Worm (Caenorhabditis elegans): Measurements from ENCODE around the gene str-69.

The str-69 gene

DNA sequence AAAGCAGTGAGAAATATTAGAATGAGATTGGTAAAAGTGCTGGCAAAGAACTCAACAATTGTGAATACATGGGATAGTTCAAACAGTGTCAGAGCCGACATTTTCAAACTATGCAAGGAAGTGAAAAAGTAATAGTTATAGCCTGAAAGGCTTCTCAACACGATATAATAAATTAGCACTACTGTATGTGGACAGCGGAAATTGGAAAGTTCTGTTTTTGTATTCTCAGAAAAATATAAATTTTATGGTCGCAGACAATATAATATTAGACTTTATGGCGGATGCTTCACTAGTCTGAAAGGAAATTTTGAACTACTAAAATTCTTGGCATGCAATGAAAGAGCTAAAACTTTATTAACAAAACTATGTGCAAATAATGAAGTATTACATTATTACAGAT, at the start of gene str-69:
Gene str-69, minus strand, starts transcription at position 101 of the 400 bp plus-strand sequence.
- TF ChIP-seq aptf-2 (GFP tag; conservative IDR thresholded peaks at IDR 0.05): no peak

- no peak for TF ChIP-seq tbp1 (GFP tag; optimal IDR thresholded peaks at IDR 0.05)
- no peak for TF ChIP-seq hlh-26 (GFP tag; conservative IDR thresholded peaks at IDR 0.05)
- TF ChIP-seq K11D2.4 (GFP tag; IDR thresholded peaks at IDR 0.05): no peak
- no peak for TF ChIP-seq madf-3 (GFP tag; IDR thresholded peaks at IDR 0.05)
- TF ChIP-seq zfh-2 (GFP tag; conservative IDR thresholded peaks at IDR 0.05): no peak
- TF ChIP-seq B0261.1 (tag; optimal IDR thresholded peaks at IDR 0.05): no peak
- TF ChIP-seq nhr-179 (tag; optimal IDR thresholded peaks at IDR 0.05): no peak
- TF ChIP-seq aptf-3 (GFP tag; IDR thresholded peaks at IDR 0.05): no peak
- no peak for TF ChIP-seq lin-35 (GFP tag; optimal IDR thresholded peaks at IDR 0.05)
- TF ChIP-seq F23B12.7 (tag; optimal IDR thresholded peaks at IDR 0.05; ENCODE audit: insufficient read depth): no peak
- no peak for TF ChIP-seq lag-1 (GFP tag; IDR thresholded peaks at IDR 0.05)
Measured at ce11 chrV:3155072-3155471, 49.4 kb upstream of the str-69 start, which contains the start of gene srab-7. srab-7 (minus strand) TSS chrV:3155172.

- no peak for TF ChIP-seq xnd-1 (tag; optimal IDR thresholded peaks at IDR 0.05)
Measured at ce11 chrV:3151862-3152261, 46.2 kb upstream of the str-69 start, which contains the start of gene srab-6. srab-6 (minus strand) TSS chrV:3151962.

DNA sequence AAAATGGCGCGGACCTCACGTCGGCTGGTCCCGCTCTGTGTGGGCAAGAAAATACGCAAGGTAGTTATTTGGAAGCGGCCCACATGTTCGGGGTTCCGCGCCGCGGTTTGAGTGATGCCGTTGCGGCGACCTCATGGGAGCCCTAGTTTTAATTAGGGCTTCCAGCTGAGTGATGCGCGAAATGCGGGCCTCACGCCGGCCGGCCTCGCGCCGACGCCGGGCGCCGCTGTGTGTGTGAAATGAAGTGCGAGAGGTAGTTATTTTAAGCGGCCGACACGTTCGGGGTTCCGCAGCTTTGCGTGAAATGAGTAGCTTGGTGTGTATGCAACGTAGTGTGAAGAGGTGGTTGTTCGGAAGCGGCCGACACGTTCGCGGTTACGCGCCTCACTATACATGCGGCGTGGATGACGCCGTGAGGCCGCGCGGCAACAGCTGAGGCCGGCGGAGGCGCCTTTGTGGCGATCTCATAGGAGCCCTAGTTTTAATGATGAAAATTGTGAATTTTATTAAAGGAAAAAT, 44.3 kb upstream of the str-69 start:
- peak; percentile 89 for TF ChIP-seq zfh-2 (GFP tag; conservative IDR thresholded peaks at IDR 0.05)
- no peak for TF ChIP-seq snpc-4 (GFP tag; optimal IDR thresholded peaks at IDR 0.05)
- peak in 2 of 4 experiments; percentile 58 to 86 for TF ChIP-seq snpc-4 (tag; optimal IDR thresholded peaks at IDR 0.05)
- no peak for TF ChIP-seq aptf-3 (GFP tag; IDR thresholded peaks at IDR 0.05)
- peak; percentile 39; the same call in 1 of the 2 replicates for TF ChIP-seq egrh-3 (GFP tag; IDR thresholded peaks at IDR 0.05)
- peak; percentile 40; the same call in 1 of the 2 replicates for TF ChIP-seq ztf-28 (GFP tag; IDR thresholded peaks at IDR 0.05)
- no peak for TF ChIP-seq snpc-1.3 (tag; optimal IDR thresholded peaks at IDR 0.05; ENCODE audit: insufficient read depth)

- TF ChIP-seq ztf-6 (GFP tag; IDR thresholded peaks at IDR 0.05) (no peak), egl-18 (GFP tag; IDR thresholded peaks at IDR 0.05) (no peak), Y95B8A.8 (GFP tag; IDR thresholded peaks at IDR 0.05) (no peak), cebp-1 (GFP tag; IDR thresholded peaks at IDR 0.05) (no peak), cebp-1 (tag; optimal IDR thresholded peaks at IDR 0.05) (no peak), F23B12.7 (tag; optimal IDR thresholded peaks at IDR 0.05; ENCODE audit: insufficient read depth) (no peak), ceh-40 (GFP tag; IDR thresholded peaks at IDR 0.05) (no peak), cebp-2 (GFP tag; IDR thresholded peaks at IDR 0.05) (no peak), nfyb-1 (GFP tag; IDR thresholded peaks at IDR 0.05) (no peak), T07F8.4 (tag; optimal IDR thresholded peaks at IDR 0.05) (no peak), Y53F4B.3 (GFP tag; IDR thresholded peaks at IDR 0.05) (no peak), tbx-9 (tag; optimal IDR thresholded peaks at IDR 0.05; ENCODE audit: borderline replicate concordance) (no peak), T26A5.8 (tag; optimal IDR thresholded peaks at IDR 0.05) (no peak), nhr-27 (tag; optimal IDR thresholded peaks at IDR 0.05) (no peak), rcor-1 (GFP tag; IDR thresholded peaks at IDR 0.05) (no peak), madf-10 (tag; optimal IDR thresholded peaks at IDR 0.05) (no peak), hsf-1 (GFP tag; IDR thresholded peaks at IDR 0.05) (no peak), ztf-22 (GFP tag; optimal IDR thresholded peaks at IDR 0.05) (no peak), lin-54 (GFP tag; optimal IDR thresholded peaks at IDR 0.05) (no peak), let-607 (tag; optimal IDR thresholded peaks at IDR 0.05) (no peak), unc-62 (GFP tag; optimal IDR thresholded peaks at IDR 0.05) (no peak)
Measured at ce11 chrV:3146932-3147331, 41.2 kb upstream of the str-69 start, which contains the start of gene srab-11. srab-11 (minus strand) TSS chrV:3147032.
